Worm (Caenorhabditis elegans): ENCODE measurements around the gene mig-13.

ce11 chrX:4790614-4791013 is 9.3 kb downstream of the mig-13 start:
- no peak for TF ChIP-seq nhr-28 (tag; optimal IDR thresholded peaks at IDR 0.05)
- no peak for TF ChIP-seq nhr-11 (tag; optimal IDR thresholded peaks at IDR 0.05)
